ENCODE assay signal across 2 worm cellular contexts in the genomic region with DNA sequence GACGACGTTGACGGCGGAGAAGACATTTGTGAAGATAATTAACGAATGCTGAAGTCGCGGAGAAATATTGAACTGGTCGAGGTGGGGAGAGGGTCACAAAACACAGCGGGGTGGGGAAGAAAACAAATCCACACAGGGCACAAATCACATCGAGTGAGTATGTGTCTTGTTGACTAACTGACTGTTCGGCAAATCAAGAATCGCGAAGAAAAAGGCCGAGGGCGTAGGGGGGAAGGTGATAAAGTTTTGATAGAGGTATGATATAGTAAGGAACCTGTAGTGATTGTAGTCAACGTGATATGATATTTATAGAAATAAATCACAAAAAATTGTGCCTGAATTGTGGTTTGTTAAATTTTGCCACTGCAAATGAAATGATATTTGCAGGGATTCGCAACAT.
TF ChIP-seq lines count a peak whose summit lies in the region.

A gene (minus strand): TSS at position 164 of the 400 bp plus-strand sequence.

TF ChIP-seq in whole organism, L2 larva, 48 proteins besides CTCF, POLR2A, EP300 and RAD21 (continued from another document):
- TF ChIP-seq ama-1 (optimal IDR thresholded peaks at IDR 0.05; lab: Kevin White, UChicago) (no peak), ztf-4 (tag; optimal IDR thresholded peaks at IDR 0.05; lab: Kevin White, UChicago) (no peak), lin-11 (tag; optimal IDR thresholded peaks at IDR 0.05; lab: Kevin White, UChicago) (no peak), R02D3.7 (tag; optimal IDR thresholded peaks at IDR 0.05; lab: Kevin White, UChicago) (no peak)
TF ChIP-seq in whole organism, L2 larva: peak in this region for 9.

TF ChIP-seq in whole organism, L4 larva, 104 proteins besides CTCF, POLR2A, EP300 and RAD21 (continued from another document):
- TF ChIP-seq spr-1 (tag; optimal IDR thresholded peaks at IDR 0.05; lab: Kevin White, UChicago) = no peak
- TF ChIP-seq dmd-6 (GFP tag; IDR thresholded peaks at IDR 0.05; lab: Robert Waterston, UW) = peak; percentile 93
- no peak for TF ChIP-seq T20F7.1 (GFP tag; optimal IDR thresholded peaks at IDR 0.05; lab: Kevin White, UChicago)
- TF ChIP-seq pqm-1 (tag; optimal IDR thresholded peaks at IDR 0.05; lab: Kevin White, UChicago) = peak; percentile 79
- peak; percentile 90 for TF ChIP-seq nhr-42 (GFP tag; IDR thresholded peaks at IDR 0.05; lab: Robert Waterston, UW)
- no peak for TF ChIP-seq daf-16 (GFP tag; optimal IDR thresholded peaks at IDR 0.05; lab: Kevin White, UChicago)
- TF ChIP-seq daf-16 (tag; optimal IDR thresholded peaks at IDR 0.05; lab: Kevin White, UChicago) = peak; percentile 95
- peak in 1 of 2 experiments; percentile 45 for TF ChIP-seq mdl-1 (tag; optimal IDR thresholded peaks at IDR 0.05; lab: Kevin White, UChicago)
- no peak for TF ChIP-seq Y5F2A.4 (GFP tag; optimal IDR thresholded peaks at IDR 0.05; lab: Kevin White, UChicago)
- peak; percentile 23 for TF ChIP-seq hlh-30 (tag; optimal IDR thresholded peaks at IDR 0.05; lab: Kevin White, UChicago; ENCODE audit: insufficient read depth)
- TF ChIP-seq F37D6.2 (tag; optimal IDR thresholded peaks at IDR 0.05; lab: Kevin White, UChicago) = no peak
- TF ChIP-seq php-3 (GFP tag; IDR thresholded peaks at IDR 0.05; lab: Robert Waterston, UW) = peak; percentile 80
